Fruit fly (Drosophila melanogaster) whole organism, pupa: ENCODE results near the gene CG31668.

Source experiments
- CG13204 ChIP-seq: fragments of 200-800 bp; sonication (Bioruptor generic); optimal IDR thresholded peaks from 2 replicates; lab custom pipeline; 2018; ENCODE audit warnings: missing biosample characterization, mild to moderate bottlenecking, missing genetic modification characterization, moderate library complexity
- CG14655 ChIP-seq: fragments of 200-800 bp; sonication (Bioruptor generic); optimal IDR thresholded peaks from 3 replicates; lab custom pipeline; 2017; ENCODE audit warnings: mild to moderate bottlenecking, missing biosample characterization, missing genetic modification reagents, missing genetic modification characterization
- CG17806 ChIP-seq: fragments of 200-800 bp; sonication (Bioruptor generic); optimal IDR thresholded peaks from 2 replicates; lab custom pipeline; 2018; ENCODE audit warnings: missing biosample characterization, mild to moderate bottlenecking, missing genetic modification characterization, moderate library complexity
- CG8301 ChIP-seq: fragments of 200-800 bp; sonication (Bioruptor generic); optimal IDR thresholded peaks from 2 replicates; lab custom pipeline; 2018; ENCODE audit warnings: missing biosample characterization, mild to moderate bottlenecking, missing genetic modification characterization
- CG9948 ChIP-seq: fragments of 200-800 bp; sonication (Bioruptor generic); optimal IDR thresholded peaks from 2 replicates; lab custom pipeline; 2018; ENCODE audit warnings: missing biosample characterization, mild to moderate bottlenecking, missing genetic modification characterization, moderate library complexity
- D1 ChIP-seq: fragments of 200-800 bp; sonication (Bioruptor generic); optimal IDR thresholded peaks from 2 replicates; lab custom pipeline; 2018; ENCODE audit warnings: missing biosample characterization, mild to moderate bottlenecking, missing genetic modification characterization, moderate library complexity
- EcR ChIP-seq: fragments of 200-800 bp; sonication (Bioruptor generic); optimal IDR thresholded peaks from 3 replicates; lab custom pipeline; 2019; ENCODE audit warnings: missing biosample characterization, missing genetic modification characterization, mild to moderate bottlenecking, moderate library complexity, missing genetic modification reagents
- Ets98B ChIP-seq: fragments of 200-800 bp; sonication (Bioruptor generic); IDR thresholded peaks from 2 replicates; pipeline ENCODE4 v1.3.6; 2022; ENCODE audit warnings: missing biosample characterization, missing genetic modification characterization
- Snoo ChIP-seq: fragments of 200-800 bp; sonication (Bioruptor generic); optimal IDR thresholded peaks from 3 replicates; lab custom pipeline; 2017; ENCODE audit warnings: missing biosample characterization, mild to moderate bottlenecking, missing genetic modification characterization, inconsistent platforms
- rn ChIP-seq: fragments of 200-800 bp; sonication (Bioruptor generic); IDR thresholded peaks from 2 replicates; pipeline ENCODE4 v1.3.6; 2022; ENCODE audit warnings: missing biosample characterization, missing genetic modification characterization

DNA sequence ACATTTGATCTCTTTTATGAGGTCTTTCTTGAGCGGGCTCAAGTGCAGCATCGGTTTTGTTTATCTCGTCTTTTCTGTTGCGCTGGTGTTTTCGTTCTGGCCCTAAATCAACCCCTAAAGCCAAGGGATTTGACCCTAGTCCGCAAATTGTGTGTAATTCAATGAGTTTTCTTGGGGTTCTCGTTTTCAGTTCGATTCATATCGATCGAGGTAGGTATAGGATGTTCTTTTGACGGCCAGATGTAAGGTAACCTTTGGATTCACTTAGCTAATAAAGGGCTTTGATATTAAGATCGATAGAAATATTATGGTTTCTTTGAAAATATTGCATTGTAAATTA is 40.8 kb downstream of the CG31668 start:
- TF ChIP-seq CG14655 (GFP tag; lab: Kevin White, UChicago) (no peak), CG13204 (GFP tag; lab: Kevin White, UChicago) (no peak), CG17806 (tag; lab: Kevin White, UChicago) (no peak), EcR (GFP tag; lab: Kevin White, UChicago) (peak; percentile 59), D1 (no peak), Snoo (tag; lab: Kevin White, UChicago) (no peak), rn (GFP tag; lab: Robert Waterston, UW) (no peak), Ets98B (no peak), CG9948 (tag; lab: Kevin White, UChicago) (no peak), CG8301 (tag; lab: Kevin White, UChicago) (no peak)
